Fruit fly (Drosophila melanogaster) whole organism, embryonic: ENCODE measurements around the gene CG43901.

ENCODE experiments used
- Antp ChIP-seq: fragments of 200-800 bp; sonication (Bioruptor generic); optimal IDR thresholded peaks from 3 replicates; lab custom pipeline; 2016; ENCODE audit warnings: missing biosample characterization, missing genetic modification characterization
- B-H1 ChIP-seq: fragments of 200-800 bp; sonication (Bioruptor generic); IDR thresholded peaks from 3 replicates; pipeline ENCODE4 v1.3.6; 2022; ENCODE audit warnings: missing biosample characterization, missing genetic modification characterization
- Bdp1 ChIP-seq: fragments of 200-800 bp; sonication (Bioruptor generic); optimal IDR thresholded peaks from 3 replicates; lab custom pipeline; 2016; ENCODE audit warnings: missing biosample characterization, missing genetic modification characterization
- CG10267 ChIP-seq: fragments of 200-800 bp; sonication (Bioruptor generic); optimal IDR thresholded peaks from 2 replicates; lab custom pipeline; 2018; ENCODE audit warnings: missing biosample characterization, mild to moderate bottlenecking, missing genetic modification characterization, moderate library complexity
- CG13296 ChIP-seq: fragments of 200-800 bp; sonication (Bioruptor generic); optimal IDR thresholded peaks from 3 replicates; lab custom pipeline; 2018; ENCODE audit warnings: missing biosample characterization, mild to moderate bottlenecking, missing genetic modification characterization
- CG14710 ChIP-seq: fragments of 200-800 bp; sonication (Bioruptor generic); optimal IDR thresholded peaks from 3 replicates; lab custom pipeline; 2019; ENCODE audit warnings: missing biosample characterization, mild to moderate bottlenecking, missing genetic modification characterization, moderate library complexity
- CG17359 ChIP-seq: fragments of 200-800 bp; sonication (Bioruptor generic); optimal IDR thresholded peaks from 3 replicates; lab custom pipeline; 2018; ENCODE audit warnings: missing biosample characterization, mild to moderate bottlenecking, missing genetic modification characterization, moderate library complexity
- CG17912 ChIP-seq: fragments of 200-800 bp; sonication (Bioruptor generic); optimal IDR thresholded peaks from 2 replicates; lab custom pipeline; 2018; ENCODE audit warnings: missing biosample characterization, mild to moderate bottlenecking, missing genetic modification characterization
- CG30020 ChIP-seq: fragments of 200-800 bp; optimal IDR thresholded peaks from 2 replicates; lab custom pipeline; 2019; ENCODE audit warnings: missing biosample characterization, mild to moderate bottlenecking, missing genetic modification characterization, moderate library complexity
- CG3065 ChIP-seq: fragments of 200-800 bp; sonication (Bioruptor generic); optimal IDR thresholded peaks from 2 replicates; lab custom pipeline; 2016; ENCODE audit warnings: missing biosample characterization, missing genetic modification characterization
- CG32532 ChIP-seq: fragments of 200-800 bp; sonication (Bioruptor generic); IDR thresholded peaks from 2 replicates; pipeline ENCODE4 v1.3.6; 2022; ENCODE audit warnings: missing biosample characterization, missing genetic modification characterization
- CG33557 ChIP-seq: fragments of 200-800 bp; sonication (Bioruptor generic); optimal IDR thresholded peaks from 2 replicates; lab custom pipeline; 2019; ENCODE audit warnings: missing biosample characterization, mild to moderate bottlenecking, missing genetic modification characterization, moderate library complexity
- CG3726 ChIP-seq: fragments of 200-800 bp; sonication (Bioruptor generic); IDR thresholded peaks from 3 replicates; pipeline ENCODE4, ENCODE4 v1.3.6; 2022; ENCODE audit warnings: missing biosample characterization, missing genetic modification characterization
- CG4328 ChIP-seq: fragments of 200-800 bp; sonication (Bioruptor generic); optimal IDR thresholded peaks from 3 replicates; lab custom pipeline; 2017; ENCODE audit warnings: missing biosample characterization, missing genetic modification reagents, missing genetic modification characterization
- CG4424 ChIP-seq: fragments of 200-800 bp; sonication (Bioruptor generic); optimal IDR thresholded peaks from 3 replicates; lab custom pipeline; 2016; ENCODE audit warnings: missing biosample characterization, missing genetic modification characterization
- CG7556 ChIP-seq: fragments of 200-800 bp; sonication (Bioruptor generic); optimal IDR thresholded peaks from 2 replicates; lab custom pipeline; 2017; ENCODE audit warnings: missing biosample characterization, mild to moderate bottlenecking, missing genetic modification characterization
- CG8359 ChIP-seq: fragments of 200-800 bp; sonication (Bioruptor generic); optimal IDR thresholded peaks from 2 replicates; lab custom pipeline; 2017; ENCODE audit warnings: missing biosample characterization, mild to moderate bottlenecking, missing genetic modification characterization, borderline replicate concordance
- CrebB ChIP-seq: fragments of 200-800 bp; sonication (Bioruptor generic); optimal IDR thresholded peaks from 3 replicates; lab custom pipeline; 2018; ENCODE audit warnings: missing biosample characterization, mild to moderate bottlenecking, missing genetic modification characterization
- D19A ChIP-seq: fragments of 200-800 bp; optimal IDR thresholded peaks from 3 replicates; lab custom pipeline; 2019; ENCODE audit warnings: missing biosample characterization, mild to moderate bottlenecking, missing genetic modification characterization, moderate library complexity
- Dip2 ChIP-seq: fragments of 200-800 bp; sonication (Bioruptor generic); IDR thresholded peaks from 2 replicates; pipeline ENCODE4 v1.3.6; 2022; ENCODE audit warnings: missing biosample characterization, missing genetic modification characterization
- Eip74EF ChIP-seq, 2 experiments: fragments of 200-800 bp in 1 of 2; fragments of >200 bp in 1 of 2; sonication (Bioruptor generic) in 1 of 2; optimal IDR thresholded peaks; 2 replicates each; lab custom pipeline; 2017 to 2019; ENCODE audit warnings: missing biosample characterization in 2 of 2, missing genetic modification characterization in 2 of 2, mild to moderate bottlenecking in 1 of 2, moderate library complexity in 1 of 2
- Elba2 ChIP-seq: fragments of 200-800 bp; sonication (Bioruptor generic); optimal IDR thresholded peaks from 3 replicates; lab custom pipeline; 2016; ENCODE audit warnings: missing biosample characterization, missing genetic modification characterization
- Fer3 ChIP-seq: fragments of 200-800 bp; sonication (Bioruptor generic); optimal IDR thresholded peaks from 2 replicates; lab custom pipeline; 2018; ENCODE audit warnings: missing biosample characterization, mild to moderate bottlenecking, missing genetic modification characterization, moderate library complexity
- Hand ChIP-seq: fragments of 200-800 bp; sonication (Bioruptor generic); optimal IDR thresholded peaks from 2 replicates; lab custom pipeline; 2017; ENCODE audit warnings: mild to moderate bottlenecking, missing biosample characterization, missing genetic modification reagents, missing genetic modification characterization
- Max ChIP-seq: fragments of 200-800 bp; sonication (Bioruptor generic); optimal IDR thresholded peaks from 2 replicates; lab custom pipeline; 2016; ENCODE audit warnings: missing biosample characterization, mild to moderate bottlenecking, missing genetic modification characterization
- Meics ChIP-seq: fragments of 200-800 bp; sonication (Bioruptor generic); optimal IDR thresholded peaks from 2 replicates; lab custom pipeline; 2017; ENCODE audit warnings: missing biosample characterization, mild to moderate bottlenecking, missing genetic modification characterization
- Nf-YC ChIP-seq: fragments of 200-800 bp; optimal IDR thresholded peaks from 3 replicates; lab custom pipeline; 2019; ENCODE audit warnings: missing biosample characterization, mild to moderate bottlenecking, missing genetic modification characterization, moderate library complexity
- Ssrp ChIP-seq: fragments of 200-800 bp; sonication (Bioruptor generic); optimal IDR thresholded peaks from 2 replicates; lab custom pipeline; 2018; ENCODE audit warnings: missing biosample characterization, mild to moderate bottlenecking, missing genetic modification characterization, moderate library complexity
- Xrp1 ChIP-seq: fragments of 200-800 bp; sonication (Bioruptor generic); IDR thresholded peaks from 2 replicates; pipeline ENCODE4 v1.3.6; 2022; ENCODE audit warnings: missing biosample characterization, missing genetic modification characterization
- abd-A ChIP-seq: fragments of 200-800 bp; sonication (Bioruptor generic); optimal IDR thresholded peaks from 3 replicates; lab custom pipeline; 2019; ENCODE audit warnings: missing biosample characterization, mild to moderate bottlenecking, missing genetic modification characterization, moderate library complexity
- aop ChIP-seq: fragments of 200-800 bp; sonication (Bioruptor generic); IDR thresholded peaks from 2 replicates; pipeline ENCODE4 v1.3.6; 2022; ENCODE audit warnings: missing biosample characterization, missing genetic modification characterization
- az2 ChIP-seq: fragments of 200-800 bp; sonication (Bioruptor generic); optimal IDR thresholded peaks from 3 replicates; lab custom pipeline; 2016; ENCODE audit warnings: missing biosample characterization, missing genetic modification characterization
- cad ChIP-seq: fragments of >200 bp; optimal IDR thresholded peaks from 2 replicates; lab custom pipeline; 2017; ENCODE audit warnings: missing biosample characterization, missing genetic modification characterization
- chm ChIP-seq: fragments of 200-800 bp; sonication (Bioruptor generic); IDR thresholded peaks from 2 replicates; pipeline ENCODE4 v1.3.6; 2022; ENCODE audit warnings: missing biosample characterization, missing genetic modification characterization
- danr ChIP-seq: fragments of 200-800 bp; sonication (Bioruptor generic); IDR thresholded peaks from 2 replicates; pipeline ENCODE4 v1.3.6; 2022; ENCODE audit warnings: missing biosample characterization, missing genetic modification characterization
- dmrt99B ChIP-seq: fragments of 200-800 bp; sonication (Bioruptor generic); optimal IDR thresholded peaks from 2 replicates; lab custom pipeline; 2018; ENCODE audit warnings: missing biosample characterization, mild to moderate bottlenecking, missing genetic modification characterization, moderate library complexity
- emc ChIP-seq: fragments of 200-800 bp; sonication (Bioruptor generic); optimal IDR thresholded peaks from 2 replicates; lab custom pipeline; 2016; ENCODE audit warnings: missing biosample characterization, missing genetic modification characterization
- fu2 ChIP-seq: fragments of 200-800 bp; sonication (Bioruptor generic); optimal IDR thresholded peaks from 2 replicates; lab custom pipeline; 2016; ENCODE audit warnings: missing biosample characterization, missing genetic modification characterization
- hb ChIP-seq: fragments of 200-800 bp; sonication (Bioruptor generic); IDR thresholded peaks from 3 replicates; pipeline ENCODE4 v1.3.6; 2022; ENCODE audit warnings: missing biosample characterization, missing genetic modification characterization; ENCODE audit not compliant: partially characterized antibody
- jing ChIP-seq: fragments of 200-800 bp; sonication (Bioruptor generic); optimal IDR thresholded peaks from 2 replicates; lab custom pipeline; 2018; ENCODE audit warnings: missing biosample characterization, mild to moderate bottlenecking, missing genetic modification characterization
- klu ChIP-seq: fragments of 200-800 bp; sonication (Bioruptor generic); IDR thresholded peaks from 2 replicates; pipeline ENCODE4 v1.3.6; 2022; ENCODE audit warnings: missing biosample characterization, missing genetic modification characterization
- onecut ChIP-seq: fragments of 200-800 bp; sonication (Bioruptor generic); IDR thresholded peaks from 2 replicates; pipeline ENCODE4 v1.3.6; 2022; ENCODE audit warnings: missing biosample characterization, missing genetic modification characterization
- pfk ChIP-seq: fragments of 200-800 bp; sonication (Bioruptor generic); optimal IDR thresholded peaks from 2 replicates; lab custom pipeline; 2018; ENCODE audit warnings: missing biosample characterization, mild to moderate bottlenecking, missing genetic modification characterization, moderate library complexity
- ranshi ChIP-seq: fragments of 200-800 bp; sonication (Bioruptor generic); IDR thresholded peaks from 2 replicates; pipeline ENCODE4 v1.3.6; 2022; ENCODE audit warnings: missing biosample characterization, missing genetic modification characterization
- sima ChIP-seq: fragments of 200-800 bp; sonication (Bioruptor generic); optimal IDR thresholded peaks from 2 replicates; lab custom pipeline; 2016; ENCODE audit warnings: missing biosample characterization, missing genetic modification characterization
- slbo ChIP-seq: fragments of 200-800 bp; sonication (Bioruptor generic); IDR thresholded peaks from 2 replicates; pipeline ENCODE4 v1.3.6; 2022; ENCODE audit warnings: missing biosample characterization, missing genetic modification characterization
- toy ChIP-seq: fragments of 200-800 bp; sonication (Bioruptor generic); IDR thresholded peaks from 2 replicates; pipeline ENCODE4 v1.3.6; 2022; ENCODE audit warnings: missing biosample characterization, missing genetic modification characterization
- unpg ChIP-seq: fragments of 200-800 bp; sonication (Bioruptor generic); optimal IDR thresholded peaks from 3 replicates; lab custom pipeline; 2018; ENCODE audit warnings: missing biosample characterization, mild to moderate bottlenecking, missing genetic modification characterization, moderate library complexity
- zen2 ChIP-seq: fragments of 200-800 bp; sonication (Bioruptor generic); IDR thresholded peaks from 3 replicates; pipeline ENCODE4 v1.3.6; 2022; ENCODE audit warnings: missing biosample characterization, missing genetic modification characterization; ENCODE audit not compliant: partially characterized antibody

Gene CG43901

DNA sequence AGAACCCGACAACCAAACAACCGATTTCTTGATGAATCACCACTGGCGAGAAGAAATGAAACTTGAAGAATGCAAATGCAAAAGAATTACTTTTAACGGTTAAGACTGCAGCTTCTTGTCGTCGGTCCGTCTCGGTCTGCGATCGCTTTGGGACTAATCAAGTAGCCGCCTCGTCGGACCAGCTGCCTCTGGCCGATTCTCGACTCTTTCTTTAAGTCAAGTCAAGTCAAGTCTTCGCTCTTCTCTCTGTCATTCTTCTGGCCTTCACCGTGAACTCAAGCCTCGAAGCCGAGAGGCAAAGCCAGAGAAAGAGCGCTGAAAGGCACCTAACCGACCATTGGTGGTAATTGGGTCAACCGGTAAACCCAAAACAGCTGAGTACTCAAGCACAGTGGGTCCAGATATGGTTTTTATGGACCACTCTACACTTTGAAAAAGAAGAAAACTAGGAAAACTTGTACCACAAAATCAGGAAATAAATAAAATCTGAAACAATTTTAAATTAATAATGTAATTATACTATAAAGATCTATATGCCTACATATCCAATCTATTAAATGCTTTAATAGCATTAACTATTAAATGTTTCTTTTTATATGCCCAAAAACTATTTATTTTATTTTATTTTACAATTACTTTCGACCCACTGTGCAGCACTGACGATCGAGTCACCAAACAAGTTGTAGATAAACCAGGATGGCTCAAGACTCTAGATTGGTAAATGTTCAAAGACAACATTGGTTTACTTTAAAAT, 61.6 kb downstream of the CG43901 start, which contains the start of gene C901 (continued):
- TF ChIP-seq az2 (GFP tag; lab: Kevin White, UChicago) (peak; percentile 59), toy (no peak), Fer3 (peak; percentile 51), danr (no peak), fu2 (GFP tag; lab: Kevin White, UChicago) (no peak), Hand (GFP tag; lab: Kevin White, UChicago) (no peak), CG10267 (tag; lab: Kevin White, UChicago) (peak; percentile 72), CG32532 (GFP tag; lab: Robert Waterston, UW) (peak; percentile 57; the same call in 1 of the 2 replicates), CG3065 (no peak), pfk (GFP tag; lab: Kevin White, UChicago) (no peak), cad (GFP tag; lab: Kevin White, UChicago) (no peak), chm (GFP tag; lab: Robert Waterston, UW) (no peak), B-H1 (no peak), CG30020 (tag; lab: Kevin White, UChicago) (peak; percentile 37), abd-A (tag; lab: Kevin White, UChicago) (no peak), emc (no peak), CG13296 (GFP tag; lab: Kevin White, UChicago) (no peak), CG7556 (peak; percentile 71), dmrt99B (tag; lab: Kevin White, UChicago) (peak; percentile 87), CG4424 (GFP tag; lab: Kevin White, UChicago) (peak; percentile 73), slbo (peak; percentile 38; the same call in 1 of the 2 replicates), ranshi (GFP tag; lab: Robert Waterston, UW) (peak; percentile 46; the same call in 1 of the 2 replicates), CrebB (tag; lab: Kevin White, UChicago) (peak; percentile 12), CG4328 (no peak), sima (no peak), klu (GFP tag; lab: Robert Waterston, UW) (no peak), CG8359 (peak; percentile 35), jing (GFP tag; lab: Kevin White, UChicago) (no peak), CG17912 (GFP tag; lab: Kevin White, UChicago) (no peak), Xrp1 (GFP tag; lab: Robert Waterston, UW) (peak; percentile 75), hb (GFP tag; lab: Robert Waterston, UW) (no peak), Dip2 (no peak), Max (GFP tag; lab: Kevin White, UChicago) (no peak), Nf-YC (tag; lab: Kevin White, UChicago) (peak; percentile 52), Bdp1 (GFP tag; lab: Kevin White, UChicago) (no peak), Ssrp (peak; percentile 80), zen2 (GFP tag; lab: Robert Waterston, UW) (no peak), unpg (GFP tag; lab: Kevin White, UChicago) (peak; percentile 82), Antp (GFP tag; lab: Kevin White, UChicago) (no peak), CG17359 (peak; percentile 72), CG33557 (GFP tag; lab: Kevin White, UChicago) (peak; percentile 51), CG3726 (GFP tag; lab: Robert Waterston, UW) (0 out of 3 replicates have a peak, but pooled peaks have one; percentile 56), onecut (peak; percentile 60), aop (GFP tag; lab: Robert Waterston, UW) (no peak), Meics (GFP tag; lab: Kevin White, UChicago) (peak; percentile 49), Elba2 (GFP tag; lab: Kevin White, UChicago) (no peak), CG14710 (peak; percentile 80), D19A (tag; lab: Kevin White, UChicago) (peak; percentile 79), Eip74EF (GFP tag; optimal IDR thresholded peaks at IDR 0.05; lab: Kevin White, UChicago) (peak in 1 of 2 experiments; percentile 61)
